Fruit fly (Drosophila melanogaster) whole organism, embryonic: Measurements from ENCODE around the gene Kaz-m1.

Experiments used
- Atf6 ChIP-seq: fragments of 200-800 bp; sonication (Bioruptor generic); IDR thresholded peaks from 2 replicates; pipeline ENCODE4 v1.3.6; 2022; ENCODE audit warnings: missing biosample characterization, missing genetic modification characterization
- Bdp1 ChIP-seq: fragments of 200-800 bp; sonication (Bioruptor generic); optimal IDR thresholded peaks from 3 replicates; lab custom pipeline; 2016; ENCODE audit warnings: missing biosample characterization, missing genetic modification characterization
- CG10267 ChIP-seq: fragments of 200-800 bp; sonication (Bioruptor generic); optimal IDR thresholded peaks from 2 replicates; lab custom pipeline; 2018; ENCODE audit warnings: missing biosample characterization, mild to moderate bottlenecking, missing genetic modification characterization, moderate library complexity
- CG10321 ChIP-seq: fragments of 200-800 bp; sonication (Bioruptor generic); IDR thresholded peaks from 2 replicates; pipeline ENCODE4 v1.3.6; 2022; ENCODE audit warnings: missing biosample characterization, missing genetic modification characterization
- CG10565 ChIP-seq: fragments of 200-800 bp; sonication (Bioruptor generic); optimal IDR thresholded peaks from 3 replicates; lab custom pipeline; 2016; ENCODE audit warnings: missing biosample characterization, mild to moderate bottlenecking, missing genetic modification characterization
- CG12391 ChIP-seq: fragments of 200-800 bp; sonication (Bioruptor generic); optimal IDR thresholded peaks from 3 replicates; lab custom pipeline; 2018; ENCODE audit warnings: missing biosample characterization, mild to moderate bottlenecking, missing genetic modification characterization, moderate library complexity
- CG13424 ChIP-seq: fragments of 200-800 bp; sonication (Bioruptor generic); optimal IDR thresholded peaks from 2 replicates; lab custom pipeline; 2019; ENCODE audit warnings: missing biosample characterization, mild to moderate bottlenecking, missing genetic modification characterization, moderate library complexity
- CG15269 ChIP-seq: fragments of 200-800 bp; sonication (Bioruptor generic); optimal IDR thresholded peaks from 2 replicates; lab custom pipeline; 2018; ENCODE audit warnings: missing biosample characterization, mild to moderate bottlenecking, missing genetic modification characterization, moderate library complexity
- CG16813 ChIP-seq: fragments of 200-800 bp; sonication (Bioruptor generic); IDR thresholded peaks from 3 replicates; pipeline ENCODE4 v1.3.6; 2022; ENCODE audit warnings: missing biosample characterization, missing genetic modification characterization; ENCODE audit not compliant: partially characterized antibody
- CG17328 ChIP-seq: fragments of 200-800 bp; sonication (Bioruptor generic); IDR thresholded peaks from 2 replicates; pipeline ENCODE4 v1.3.6; 2022; ENCODE audit warnings: missing biosample characterization, missing genetic modification characterization
- CG18599 ChIP-seq: fragments of 200-800 bp; sonication (Bioruptor generic); optimal IDR thresholded peaks from 3 replicates; lab custom pipeline; 2017; ENCODE audit warnings: missing biosample characterization, missing genetic modification characterization, mild to moderate bottlenecking, moderate library complexity, missing genetic modification reagents
- CG2202 ChIP-seq: fragments of 200-800 bp; sonication (Bioruptor generic); optimal IDR thresholded peaks from 2 replicates; lab custom pipeline; 2018; ENCODE audit warnings: missing biosample characterization, mild to moderate bottlenecking, missing genetic modification characterization
- CG30020 ChIP-seq: fragments of 200-800 bp; optimal IDR thresholded peaks from 2 replicates; lab custom pipeline; 2019; ENCODE audit warnings: missing biosample characterization, mild to moderate bottlenecking, missing genetic modification characterization, moderate library complexity
- CG4360 ChIP-seq: fragments of 200-800 bp; sonication (Bioruptor generic); IDR thresholded peaks from 2 replicates; pipeline ENCODE4 v1.3.6; 2022; ENCODE audit warnings: missing biosample characterization, missing genetic modification characterization
- CG5180 ChIP-seq: fragments of 200-800 bp; sonication (Bioruptor generic); optimal IDR thresholded peaks from 3 replicates; lab custom pipeline; 2017; ENCODE audit warnings: missing biosample characterization, missing genetic modification characterization, mild to moderate bottlenecking, moderate library complexity, missing genetic modification reagents
- CG6175 ChIP-seq: fragments of 200-800 bp; sonication (Bioruptor generic); IDR thresholded peaks from 3 replicates; pipeline ENCODE4 v1.3.6; 2022; ENCODE audit warnings: missing biosample characterization, missing genetic modification characterization
- CG6689 ChIP-seq: fragments of 200-800 bp; sonication (Bioruptor generic); IDR thresholded peaks from 2 replicates; pipeline ENCODE4 v1.3.6; 2022; ENCODE audit warnings: missing biosample characterization, missing genetic modification characterization
- CG6791 ChIP-seq: fragments of 200-800 bp; sonication (Bioruptor generic); IDR thresholded peaks from 3 replicates; pipeline ENCODE4 v1.3.6; 2022; ENCODE audit warnings: missing biosample characterization, missing genetic modification characterization; ENCODE audit not compliant: partially characterized antibody
- CG8281 ChIP-seq: fragments of 200-800 bp; sonication (Bioruptor generic); optimal IDR thresholded peaks from 2 replicates; lab custom pipeline; 2018; ENCODE audit warnings: missing biosample characterization, mild to moderate bottlenecking, missing genetic modification characterization, moderate library complexity
- CG8924 ChIP-seq: fragments of 200-800 bp; optimal IDR thresholded peaks from 3 replicates; lab custom pipeline; 2019; ENCODE audit warnings: missing biosample characterization, mild to moderate bottlenecking, missing genetic modification characterization, moderate library complexity
- CrebB ChIP-seq: fragments of 200-800 bp; sonication (Bioruptor generic); optimal IDR thresholded peaks from 3 replicates; lab custom pipeline; 2018; ENCODE audit warnings: missing biosample characterization, mild to moderate bottlenecking, missing genetic modification characterization
- Hr78 ChIP-seq, 2 experiments: fragments of 200-800 bp in 1 of 2; fragments of >200 bp in 1 of 2; sonication (Bioruptor generic) in 1 of 2; optimal IDR thresholded peaks; 2 replicates each; lab custom pipeline; 2017 to 2019; ENCODE audit warnings: missing biosample characterization in 2 of 2, missing genetic modification characterization in 2 of 2, mild to moderate bottlenecking in 1 of 2, moderate library complexity in 1 of 2
- Med ChIP-seq: fragments of 200-800 bp; sonication (Bioruptor generic); peaks from one replicate; lab custom pipeline; 2016; ENCODE audit warnings: missing biosample characterization, missing genetic modification characterization, mild to moderate bottlenecking, inconsistent platforms, moderate library complexity
- NK7.1 ChIP-seq: fragments of 200-800 bp; sonication (Bioruptor generic); optimal IDR thresholded peaks from 3 replicates; lab custom pipeline; 2016; ENCODE audit warnings: missing biosample characterization, missing genetic modification characterization
- Nf-YA ChIP-seq: fragments of 200-800 bp; sonication (Bioruptor generic); IDR thresholded peaks from 2 replicates; pipeline ENCODE4 v1.3.6; 2022; ENCODE audit warnings: missing biosample characterization, missing genetic modification characterization
- NfI ChIP-seq: fragments of 200-800 bp; sonication (Bioruptor generic); optimal IDR thresholded peaks from 3 replicates; lab custom pipeline; 2018; ENCODE audit warnings: missing biosample characterization, mild to moderate bottlenecking, missing genetic modification characterization, moderate library complexity
- Pdp1 ChIP-seq, 2 experiments: fragments of 200-800 bp; sonication (Bioruptor generic); optimal IDR thresholded peaks; 3 replicates each; lab custom pipeline; 2016; ENCODE audit warnings: missing biosample characterization in 2 of 2, missing genetic modification characterization in 2 of 2, mild to moderate bottlenecking in 1 of 2, moderate library complexity in 1 of 2
- Stat92E ChIP-seq, 3 experiments: fragments of >200 bp in 2 of 3; fragments of 200-800 bp in 1 of 3; sonication (Bioruptor generic) in 1 of 3; optimal IDR thresholded peaks; 2 replicates each; lab custom pipeline; 2017 to 2019; ENCODE audit warnings: missing biosample characterization in 3 of 3, missing genetic modification characterization in 3 of 3, mild to moderate bottlenecking in 1 of 3, moderate library complexity in 1 of 3
- Vsx1 ChIP-seq: fragments of 200-800 bp; sonication (Bioruptor generic); optimal IDR thresholded peaks from 2 replicates; lab custom pipeline; 2017; ENCODE audit warnings: missing biosample characterization, mild to moderate bottlenecking, missing genetic modification characterization, missing genetic modification reagents
- btn ChIP-seq: fragments of 200-800 bp; sonication (Bioruptor generic); optimal IDR thresholded peaks from 2 replicates; lab custom pipeline; 2016; ENCODE audit warnings: missing biosample characterization, missing genetic modification characterization
- cas ChIP-seq: fragments of 200-800 bp; sonication (Bioruptor generic); IDR thresholded peaks from 2 replicates; pipeline ENCODE4 v1.3.6; 2022; ENCODE audit warnings: missing biosample characterization, missing genetic modification characterization
- corto ChIP-seq: fragments of 200-800 bp; sonication (Bioruptor generic); optimal IDR thresholded peaks from 2 replicates; lab custom pipeline; 2016; ENCODE audit warnings: missing biosample characterization, mild to moderate bottlenecking, missing genetic modification characterization, moderate library complexity
- da ChIP-seq: fragments of 200-800 bp; sonication (Bioruptor generic); optimal IDR thresholded peaks from 2 replicates; lab custom pipeline; 2016; ENCODE audit warnings: missing biosample characterization, missing genetic modification characterization
- dm ChIP-seq: fragments of 200-800 bp; sonication (Bioruptor generic); optimal IDR thresholded peaks from 3 replicates; lab custom pipeline; 2016; ENCODE audit warnings: missing biosample characterization, missing genetic modification characterization
- ewg ChIP-seq: fragments of 200-800 bp; sonication (Bioruptor generic); optimal IDR thresholded peaks from 3 replicates; lab custom pipeline; 2017; ENCODE audit warnings: mild to moderate bottlenecking, missing biosample characterization, missing genetic modification reagents, missing genetic modification characterization
- kah ChIP-seq: fragments of 200-800 bp; sonication (Bioruptor generic); optimal IDR thresholded peaks from 2 replicates; lab custom pipeline; 2018; ENCODE audit warnings: missing biosample characterization, mild to moderate bottlenecking, missing genetic modification characterization
- lbe ChIP-seq: fragments of 200-800 bp; sonication (Bioruptor generic); optimal IDR thresholded peaks from 2 replicates; lab custom pipeline; 2016; ENCODE audit warnings: missing biosample characterization, mild to moderate bottlenecking, missing genetic modification characterization
- mirr ChIP-seq: fragments of 200-800 bp; sonication (Bioruptor generic); optimal IDR thresholded peaks from 3 replicates; lab custom pipeline; 2018; ENCODE audit warnings: missing biosample characterization, mild to moderate bottlenecking, missing genetic modification characterization
- nom ChIP-seq: fragments of 200-800 bp; sonication (Bioruptor generic); optimal IDR thresholded peaks from 2 replicates; lab custom pipeline; 2017; ENCODE audit warnings: missing biosample characterization, missing genetic modification characterization, mild to moderate bottlenecking, moderate library complexity, missing genetic modification reagents
- org-1 ChIP-seq: fragments of 200-800 bp; sonication (Bioruptor generic); optimal IDR thresholded peaks from 2 replicates; lab custom pipeline; 2017; ENCODE audit warnings: missing biosample characterization, missing genetic modification characterization
- p53 ChIP-seq: fragments of 200-800 bp; sonication (Bioruptor generic); optimal IDR thresholded peaks from 2 replicates; lab custom pipeline; 2016; ENCODE audit warnings: missing biosample characterization, missing genetic modification characterization
- rib ChIP-seq: fragments of 200-800 bp; sonication (Bioruptor generic); IDR thresholded peaks from 2 replicates; pipeline ENCODE4 v1.3.6; 2022; ENCODE audit warnings: missing biosample characterization, missing genetic modification characterization
- seq ChIP-seq: fragments of 200-800 bp; sonication (Bioruptor generic); IDR thresholded peaks from 2 replicates; pipeline ENCODE4 v1.3.6; 2022; ENCODE audit warnings: missing biosample characterization, missing genetic modification characterization
- unc-4 ChIP-seq: fragments of 200-800 bp; sonication (Bioruptor generic); IDR thresholded peaks from 2 replicates; pipeline ENCODE4 v1.3.6; 2022; ENCODE audit warnings: missing biosample characterization, missing genetic modification characterization; ENCODE audit not compliant: partially characterized antibody
- vvl ChIP-seq: fragments of 200-800 bp; sonication (Bioruptor generic); IDR thresholded peaks from 2 replicates; pipeline ENCODE4 v1.3.6; 2022; ENCODE audit warnings: missing biosample characterization, missing genetic modification characterization
- zen2 ChIP-seq: fragments of 200-800 bp; sonication (Bioruptor generic); IDR thresholded peaks from 3 replicates; pipeline ENCODE4 v1.3.6; 2022; ENCODE audit warnings: missing biosample characterization, missing genetic modification characterization; ENCODE audit not compliant: partially characterized antibody

The Kaz-m1 gene

DNA sequence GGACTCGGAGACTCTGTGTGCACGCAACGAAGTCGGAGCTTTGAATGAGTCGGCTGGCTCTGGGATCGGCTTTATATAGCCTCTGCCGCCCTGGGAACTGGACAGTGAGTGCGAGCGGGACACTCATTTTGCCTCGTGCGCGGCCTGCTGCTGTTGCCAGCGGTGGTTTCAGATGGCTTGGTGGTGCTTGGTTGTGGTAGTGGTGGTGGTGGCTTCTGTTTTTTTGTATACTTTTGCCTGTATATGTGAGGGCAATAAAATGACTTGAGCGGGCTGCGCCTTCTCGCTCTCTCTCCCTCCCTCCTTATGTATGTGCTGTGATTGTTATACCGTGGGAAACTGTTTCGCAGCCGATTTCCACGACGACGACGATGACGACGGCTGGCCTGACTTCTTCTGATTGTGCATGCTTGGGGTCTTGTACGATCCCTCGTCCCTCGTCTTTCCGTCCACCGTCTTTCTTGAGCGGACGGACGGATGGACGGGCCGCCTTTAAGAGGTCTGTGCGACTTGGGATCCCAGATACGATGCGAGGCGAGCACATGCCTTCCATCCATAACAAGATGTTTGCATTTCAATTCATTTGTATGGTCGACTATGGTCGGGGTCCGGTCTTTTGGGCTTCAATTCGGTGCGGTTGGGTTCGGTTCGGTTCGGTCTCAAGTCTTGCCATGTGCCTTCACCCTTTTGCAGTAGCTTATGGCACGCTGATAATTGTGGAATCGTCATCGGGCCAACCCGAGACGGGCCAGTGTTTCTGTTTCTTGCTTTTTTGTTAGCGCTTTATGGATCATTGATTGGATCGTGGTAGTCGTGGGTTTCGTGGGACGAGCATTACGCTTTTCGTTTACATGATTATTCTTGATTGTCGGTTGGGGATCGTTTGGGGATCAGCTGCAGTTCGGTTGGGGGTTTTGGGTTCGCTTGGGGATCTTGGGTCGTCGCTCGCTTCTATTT lies 8.3 kb upstream of the Kaz-m1 start (continued):
- TF ChIP-seq CG10565 (no peak), Med (GFP tag; lab: Kevin White, UChicago) (peak; percentile 76), CG13424 (peak; percentile 6), lbe (peak; percentile 52), ewg (GFP tag; lab: Kevin White, UChicago) (peak; percentile 11), CrebB (tag; lab: Kevin White, UChicago) (no peak), NfI (GFP tag; lab: Kevin White, UChicago) (no peak), rib (GFP tag; lab: Robert Waterston, UW) (no peak), org-1 (no peak), Bdp1 (GFP tag; lab: Kevin White, UChicago) (no peak), corto (GFP tag; lab: Kevin White, UChicago) (peak; percentile 23), Stat92E (GFP tag; optimal IDR thresholded peaks at IDR 0.05; lab: Kevin White, UChicago) (peak in 1 of 3 experiments; percentile 55), nom (GFP tag; lab: Kevin White, UChicago) (peak; percentile 81), dm (peak; percentile 76), btn (GFP tag; lab: Kevin White, UChicago) (peak; percentile 14), Atf6 (GFP tag; lab: Robert Waterston, UW) (0 out of 2 replicates have a peak, but pooled peaks have one; percentile 7), CG4360 (GFP tag; lab: Robert Waterston, UW) (no peak), mirr (GFP tag; lab: Kevin White, UChicago) (peak; percentile 55), CG6175 (GFP tag; lab: Robert Waterston, UW) (0 out of 3 replicates have a peak, but pooled peaks have one; percentile 49), CG6791 (peak; percentile 66; the same call in 2 of the 3 replicates), CG10267 (tag; lab: Kevin White, UChicago) (peak; percentile 6), Hr78 (GFP tag; optimal IDR thresholded peaks at IDR 0.05; lab: Kevin White, UChicago) (peak in 1 of 2 experiments; percentile 74), Vsx1 (GFP tag; lab: Kevin White, UChicago) (peak; percentile 25), CG6689 (GFP tag; lab: Robert Waterston, UW) (0 out of 2 replicates have a peak, but pooled peaks have one; percentile 14), NK7.1 (GFP tag; lab: Kevin White, UChicago) (peak; percentile 23), CG15269 (tag; lab: Kevin White, UChicago) (peak; percentile 50), CG2202 (tag; lab: Kevin White, UChicago) (peak; percentile 6), CG18599 (GFP tag; lab: Kevin White, UChicago) (peak; percentile 17), zen2 (no peak; the same call in 2 of the 3 replicates), da (GFP tag; lab: Kevin White, UChicago) (peak; percentile 77), CG12391 (tag; lab: Kevin White, UChicago) (no peak), seq (GFP tag; lab: Robert Waterston, UW) (peak; percentile 43; the same call in 1 of the 2 replicates), p53 (GFP tag; lab: Kevin White, UChicago) (peak; percentile 72), CG8924 (tag; lab: Kevin White, UChicago) (peak; percentile 29), kah (GFP tag; lab: Kevin White, UChicago) (peak; percentile 75), Pdp1 (GFP tag; optimal IDR thresholded peaks at IDR 0.05; lab: Kevin White, UChicago) (peak; percentile 1 to 33), unc-4 (GFP tag; lab: Robert Waterston, UW) (no peak), CG5180 (GFP tag; lab: Kevin White, UChicago) (peak; percentile 81), CG17328 (GFP tag; lab: Robert Waterston, UW) (peak; percentile 38; the same call in 1 of the 2 replicates), CG30020 (no peak), cas (GFP tag; lab: Robert Waterston, UW) (no peak), CG10321 (GFP tag; lab: Robert Waterston, UW) (peak; percentile 65; the same call in 1 of the 2 replicates), CG16813 (no peak), CG8281 (tag; lab: Kevin White, UChicago) (no peak), Nf-YA (GFP tag; lab: Robert Waterston, UW) (no peak), vvl (GFP tag; lab: Robert Waterston, UW) (peak; percentile 5)
